Worm (Caenorhabditis elegans) whole organism, L2 larva: Measurements from ENCODE around the gene marb-1.

ENCODE experiments used
- ZK546.5 ChIP-seq: sonication (generic microtip); optimal IDR thresholded peaks from 2 replicates; lab custom pipeline; 2017; ENCODE audit warnings: missing biosample characterization, missing genetic modification characterization
- ama-1 ChIP-seq: fragments of 150-350 bp; optimal IDR thresholded peaks from 2 replicates; lab custom pipeline; 2018; ENCODE audit warnings: inconsistent platforms
- ceh-82 ChIP-seq: fragments of 150-350 bp; optimal IDR thresholded peaks from 2 replicates; lab custom pipeline; 2014; ENCODE audit warnings: missing biosample characterization, missing genetic modification characterization
- fos-1 ChIP-seq: fragments of 150-350 bp; optimal IDR thresholded peaks from 2 replicates; lab custom pipeline; 2014; ENCODE audit warnings: missing biosample characterization, missing genetic modification characterization
- lin-13 ChIP-seq: fragments of 150-350 bp; optimal IDR thresholded peaks from 2 replicates; lab custom pipeline; 2014; ENCODE audit warnings: missing biosample characterization, missing genetic modification reagents, missing genetic modification characterization
- lin-39 ChIP-seq: fragments of 150-350 bp; optimal IDR thresholded peaks from 2 replicates; lab custom pipeline; 2014; ENCODE audit warnings: missing biosample characterization, missing genetic modification reagents, missing genetic modification characterization
- nhr-25 ChIP-seq: fragments of 150-350 bp; sonication (generic microtip); optimal IDR thresholded peaks from 3 replicates; lab custom pipeline; 2014; ENCODE audit warnings: missing biosample characterization, missing genetic modification characterization
- sem-4 ChIP-seq: fragments of 150-350 bp; optimal IDR thresholded peaks from 2 replicates; lab custom pipeline; 2014; ENCODE audit warnings: missing biosample characterization, missing genetic modification reagents, missing genetic modification characterization
- ztf-4 ChIP-seq: fragments of 150-350 bp; optimal IDR thresholded peaks from 2 replicates; lab custom pipeline; 2014; ENCODE audit warnings: missing biosample characterization, missing genetic modification characterization

DNA sequence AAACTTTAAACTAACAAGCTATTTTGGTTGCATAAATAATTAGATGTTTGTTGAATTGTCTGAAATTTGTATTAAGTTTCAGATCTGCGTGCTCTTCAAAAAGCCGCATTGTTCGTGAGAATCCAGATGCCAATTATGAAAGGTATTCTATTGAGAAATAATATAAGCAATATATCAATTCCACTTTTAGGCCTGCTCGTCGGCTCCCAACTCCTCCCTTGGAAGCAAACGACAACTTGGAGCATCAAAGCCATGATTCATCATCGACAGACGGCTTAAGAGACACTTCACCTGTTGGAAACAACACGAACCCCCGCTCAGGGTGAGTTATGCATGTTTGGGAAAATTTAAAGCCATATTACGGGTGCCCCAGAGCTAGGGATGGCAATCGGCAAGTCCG lies 46.1 kb downstream of the marb-1 start:
- no peak for TF ChIP-seq ztf-4 (tag; lab: Kevin White, UChicago)
- TF ChIP-seq nhr-25 (tag; lab: Kevin White, UChicago), result no peak
- TF ChIP-seq lin-39, result no peak
- TF ChIP-seq ZK546.5 (tag; lab: Kevin White, UChicago), result no peak
- no peak for TF ChIP-seq ceh-82 (tag; lab: Kevin White, UChicago)
- no peak for TF ChIP-seq fos-1
- TF ChIP-seq sem-4 (tag; lab: Kevin White, UChicago), result no peak
- no peak for TF ChIP-seq lin-13 (GFP tag; lab: Kevin White, UChicago)
- no peak for TF ChIP-seq ama-1 (lab: Kevin White, UChicago)
